Fruit fly (Drosophila melanogaster) whole organism, prepupa: ENCODE data around the gene opm.

ENCODE experiments used
- CG10631 ChIP-seq: fragments of 200-800 bp; sonication (Bioruptor generic); optimal IDR thresholded peaks from 2 replicates; lab custom pipeline; 2016; ENCODE audit warnings: missing biosample characterization, missing genetic modification characterization
- CG10669 ChIP-seq: fragments of 200-800 bp; sonication (Bioruptor generic); optimal IDR thresholded peaks from 3 replicates; lab custom pipeline; 2018; ENCODE audit warnings: missing biosample characterization, mild to moderate bottlenecking, missing genetic modification characterization, moderate library complexity
- CG11294 ChIP-seq: fragments of 200-800 bp; sonication (Bioruptor generic); IDR thresholded peaks from 2 replicates; pipeline ENCODE4 v1.3.6; 2022; ENCODE audit warnings: missing biosample characterization, missing genetic modification characterization
- CG11762 ChIP-seq: fragments of 200-800 bp; sonication (Bioruptor generic); optimal IDR thresholded peaks from 3 replicates; lab custom pipeline; 2016; ENCODE audit warnings: missing biosample characterization, missing genetic modification characterization; ENCODE audit not compliant: insufficient read depth
- CG11902 ChIP-seq: fragments of 200-800 bp; sonication (Bioruptor generic); optimal IDR thresholded peaks from 3 replicates; lab custom pipeline; 2016; ENCODE audit warnings: missing biosample characterization, missing genetic modification characterization
- CG15336 ChIP-seq: fragments of 200-800 bp; sonication (Bioruptor generic); IDR thresholded peaks from 2 replicates; pipeline ENCODE4 v1.3.6; 2022; ENCODE audit warnings: missing biosample characterization, missing genetic modification characterization
- CG31627 ChIP-seq: fragments of 200-800 bp; sonication (Bioruptor generic); optimal IDR thresholded peaks from 3 replicates; lab custom pipeline; 2016; ENCODE audit warnings: missing biosample characterization, missing genetic modification characterization
- CG32006 ChIP-seq: fragments of 200-800 bp; sonication (Bioruptor generic); optimal IDR thresholded peaks from 3 replicates; lab custom pipeline; 2017; ENCODE audit warnings: missing biosample characterization, mild to moderate bottlenecking, missing genetic modification characterization
- CG34406 ChIP-seq: fragments of 200-800 bp; sonication (Bioruptor generic); optimal IDR thresholded peaks from 3 replicates; lab custom pipeline; 2016; ENCODE audit warnings: missing biosample characterization, missing genetic modification characterization
- CG4318 ChIP-seq: fragments of 200-800 bp; sonication (Bioruptor generic); optimal IDR thresholded peaks from 3 replicates; lab custom pipeline; 2017; ENCODE audit warnings: missing biosample characterization, mild to moderate bottlenecking, missing genetic modification characterization
- CG6163 ChIP-seq: fragments of 200-800 bp; sonication (Bioruptor generic); IDR thresholded peaks from 3 replicates; pipeline ENCODE4 v1.3.6; 2022; ENCODE audit warnings: missing biosample characterization, missing genetic modification characterization
- CG6276 ChIP-seq: fragments of 200-800 bp; sonication (Bioruptor generic); optimal IDR thresholded peaks from 2 replicates; lab custom pipeline; 2017; ENCODE audit warnings: missing biosample characterization, mild to moderate bottlenecking, missing genetic modification characterization
- CG6792 ChIP-seq: fragments of 200-800 bp; sonication (Bioruptor generic); optimal IDR thresholded peaks from 3 replicates; lab custom pipeline; 2016; ENCODE audit warnings: missing biosample characterization, missing genetic modification characterization
- CG6808 ChIP-seq: fragments of 200-800 bp; sonication (Bioruptor generic); optimal IDR thresholded peaks from 3 replicates; lab custom pipeline; 2017; ENCODE audit warnings: missing biosample characterization, missing genetic modification characterization, mild to moderate bottlenecking, moderate library complexity, missing genetic modification reagents
- CG6854 ChIP-seq: fragments of 200-800 bp; sonication (Bioruptor generic); optimal IDR thresholded peaks from 2 replicates; lab custom pipeline; 2017; ENCODE audit warnings: missing biosample characterization, mild to moderate bottlenecking, missing genetic modification characterization
- CG7368 ChIP-seq: fragments of 200-800 bp; sonication (Bioruptor generic); optimal IDR thresholded peaks from 3 replicates; lab custom pipeline; 2016; ENCODE audit warnings: missing biosample characterization, missing genetic modification characterization
- CG8119 ChIP-seq: fragments of 200-800 bp; sonication (Bioruptor generic); IDR thresholded peaks from 3 replicates; pipeline ENCODE4 v1.3.6; 2022; ENCODE audit warnings: missing biosample characterization, missing genetic modification characterization
- CG8319 ChIP-seq: fragments of 200-800 bp; sonication (Bioruptor generic); optimal IDR thresholded peaks from 3 replicates; lab custom pipeline; 2016; ENCODE audit warnings: missing biosample characterization, missing genetic modification characterization
- CG9139 ChIP-seq: fragments of 200-800 bp; sonication (Bioruptor generic); optimal IDR thresholded peaks from 3 replicates; lab custom pipeline; 2017; ENCODE audit warnings: missing biosample characterization, mild to moderate bottlenecking, missing genetic modification characterization
- Eip78C ChIP-seq: fragments of 200-800 bp; sonication (Bioruptor generic); peaks from one replicate; lab custom pipeline; 2016; ENCODE audit warnings: missing biosample characterization, missing genetic modification characterization
- Eip93F ChIP-seq: fragments of 200-800 bp; sonication (Bioruptor generic); optimal IDR thresholded peaks from 2 replicates; lab custom pipeline; 2016; ENCODE audit warnings: missing biosample characterization, mild to moderate bottlenecking, missing genetic modification characterization
- Ets21C ChIP-seq: fragments of 200-800 bp; sonication (Bioruptor generic); optimal IDR thresholded peaks from 3 replicates; lab custom pipeline; 2016; ENCODE audit warnings: missing biosample characterization, missing genetic modification characterization
- Ets96B ChIP-seq: fragments of 200-800 bp; optimal IDR thresholded peaks from 2 replicates; lab custom pipeline; 2019; ENCODE audit warnings: missing biosample characterization, mild to moderate bottlenecking, missing genetic modification characterization, moderate library complexity
- Gug ChIP-seq: fragments of 200-800 bp; sonication (Bioruptor generic); IDR thresholded peaks from 2 replicates; pipeline ENCODE4 v1.3.6; 2022; ENCODE audit warnings: missing biosample characterization, missing genetic modification characterization
- Hr38 ChIP-seq: sonication (Bioruptor generic); optimal IDR thresholded peaks from 2 replicates; lab custom pipeline; 2016; ENCODE audit warnings: missing biosample characterization, missing genetic modification characterization
- Hr4 ChIP-seq: fragments of 200-800 bp; sonication (Bioruptor generic); optimal IDR thresholded peaks from 3 replicates; lab custom pipeline; 2016; ENCODE audit warnings: missing biosample characterization, missing genetic modification characterization
- Lpt ChIP-seq: fragments of 200-800 bp; sonication (Bioruptor generic); optimal IDR thresholded peaks from 3 replicates; lab custom pipeline; 2016; ENCODE audit warnings: missing biosample characterization, missing genetic modification characterization
- Met ChIP-seq: fragments of 200-800 bp; sonication (Bioruptor generic); optimal IDR thresholded peaks from 3 replicates; lab custom pipeline; 2016; ENCODE audit warnings: missing biosample characterization, missing genetic modification characterization
- OdsH ChIP-seq: fragments of 200-800 bp; sonication (Bioruptor generic); optimal IDR thresholded peaks from 3 replicates; lab custom pipeline; 2016; ENCODE audit warnings: missing biosample characterization, missing genetic modification characterization
- Smox ChIP-seq: fragments of 200-800 bp; sonication (Bioruptor generic); optimal IDR thresholded peaks from 3 replicates; lab custom pipeline; 2016; ENCODE audit warnings: missing biosample characterization, missing genetic modification characterization
- Sox102F ChIP-seq: fragments of 200-800 bp; sonication (Bioruptor generic); optimal IDR thresholded peaks from 2 replicates; lab custom pipeline; 2016; ENCODE audit warnings: missing biosample characterization, mild to moderate bottlenecking, missing genetic modification characterization
- Sox14 ChIP-seq: fragments of 200-800 bp; sonication (Bioruptor generic); optimal IDR thresholded peaks from 3 replicates; lab custom pipeline; 2016; ENCODE audit warnings: missing biosample characterization, missing genetic modification characterization
- Sox15 ChIP-seq: fragments of 200-800 bp; sonication (Bioruptor generic); optimal IDR thresholded peaks from 3 replicates; lab custom pipeline; 2016; ENCODE audit warnings: missing biosample characterization, missing genetic modification characterization
- achi ChIP-seq: fragments of 200-800 bp; sonication (Bioruptor generic); optimal IDR thresholded peaks from 3 replicates; lab custom pipeline; 2016; ENCODE audit warnings: missing biosample characterization, missing genetic modification characterization
- cyc ChIP-seq: fragments of 200-800 bp; sonication (Bioruptor generic); optimal IDR thresholded peaks from 3 replicates; lab custom pipeline; 2016; ENCODE audit warnings: missing biosample characterization, missing genetic modification characterization
- dac ChIP-seq: fragments of 200-800 bp; sonication (Bioruptor generic); optimal IDR thresholded peaks from 2 replicates; lab custom pipeline; 2017; ENCODE audit warnings: missing biosample characterization, mild to moderate bottlenecking, missing genetic modification characterization
- dsx ChIP-seq: fragments of 200-800 bp; optimal IDR thresholded peaks from 3 replicates; lab custom pipeline; 2019; ENCODE audit warnings: missing biosample characterization, mild to moderate bottlenecking, missing genetic modification characterization, moderate library complexity; ENCODE audit not compliant: poor library complexity, severe bottlenecking
- fd59A ChIP-seq: fragments of 200-800 bp; sonication (Bioruptor generic); optimal IDR thresholded peaks from 2 replicates; lab custom pipeline; 2017; ENCODE audit warnings: missing biosample characterization, mild to moderate bottlenecking, missing genetic modification characterization, missing genetic modification reagents
- fd85E ChIP-seq: fragments of 200-800 bp; sonication (Bioruptor generic); optimal IDR thresholded peaks from 3 replicates; lab custom pipeline; 2016; ENCODE audit warnings: missing biosample characterization, missing genetic modification characterization
- fkh ChIP-seq: fragments of 200-800 bp; sonication (Bioruptor generic); optimal IDR thresholded peaks from 3 replicates; lab custom pipeline; 2017; ENCODE audit warnings: missing biosample characterization, mild to moderate bottlenecking, missing genetic modification characterization, moderate library complexity
- lz ChIP-seq: fragments of 200-800 bp; sonication (Bioruptor generic); optimal IDR thresholded peaks from 3 replicates; lab custom pipeline; 2016; ENCODE audit warnings: missing biosample characterization, missing genetic modification characterization
- net ChIP-seq: fragments of 200-800 bp; sonication (Bioruptor generic); optimal IDR thresholded peaks from 3 replicates; lab custom pipeline; 2016; ENCODE audit warnings: missing biosample characterization, missing genetic modification characterization
- spab ChIP-seq: fragments of 200-800 bp; sonication (Bioruptor generic); optimal IDR thresholded peaks from 2 replicates; lab custom pipeline; 2017; ENCODE audit warnings: missing biosample characterization, mild to moderate bottlenecking, missing genetic modification characterization, missing genetic modification reagents
- svp ChIP-seq: fragments of 200-800 bp; sonication (Bioruptor generic); peaks from one replicate; lab custom pipeline; 2016; ENCODE audit warnings: missing biosample characterization, missing genetic modification characterization
- topi ChIP-seq: fragments of 200-800 bp; sonication (Bioruptor generic); optimal IDR thresholded peaks from 3 replicates; lab custom pipeline; 2016; ENCODE audit warnings: missing biosample characterization, missing genetic modification characterization
- vri ChIP-seq: fragments of 200-800 bp; sonication (Bioruptor generic); optimal IDR thresholded peaks from 3 replicates; lab custom pipeline; 2016; ENCODE audit warnings: missing biosample characterization, mild to moderate bottlenecking, missing genetic modification characterization

The opm gene

DNA sequence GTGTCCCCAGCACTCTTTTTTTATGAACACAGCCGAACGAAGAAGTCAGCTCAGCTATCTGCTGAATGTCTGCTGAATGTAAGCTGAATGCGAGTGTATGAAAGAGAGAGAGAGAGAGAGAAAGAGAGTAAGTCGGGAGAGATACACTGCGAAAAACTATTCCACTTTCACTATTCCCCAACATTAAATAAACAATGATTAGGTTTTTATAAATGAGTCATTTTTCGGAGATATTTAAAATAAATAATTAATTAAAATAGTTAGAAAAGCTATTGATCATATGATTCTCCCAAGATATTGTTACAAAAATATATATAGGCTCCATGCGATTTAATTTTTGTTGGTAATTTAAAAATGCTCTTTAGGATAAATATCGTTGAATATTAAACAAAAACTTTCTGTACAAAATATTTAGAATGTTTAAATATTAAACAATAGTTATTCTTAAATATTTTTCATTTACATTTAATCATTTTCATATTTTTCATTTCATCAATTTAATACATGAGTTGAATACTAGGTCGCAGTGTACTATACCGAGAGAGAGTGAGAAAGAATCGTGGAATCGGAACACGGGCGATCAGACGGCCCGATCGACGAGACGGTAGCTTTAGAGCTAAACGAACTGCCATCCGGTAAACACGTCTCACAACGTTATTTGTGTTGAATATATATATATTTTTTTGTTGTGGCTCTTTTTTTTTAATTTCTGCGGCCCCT is 42.2 kb downstream of the opm start, which contains the start of gene be (continued):
- peak; percentile 47 for TF ChIP-seq Sox102F (GFP tag; lab: Kevin White, UChicago)
- TF ChIP-seq CG8119 (GFP tag; lab: Robert Waterston, UW), result peak; percentile 64; the same call in 2 of the 3 replicates

DNA sequence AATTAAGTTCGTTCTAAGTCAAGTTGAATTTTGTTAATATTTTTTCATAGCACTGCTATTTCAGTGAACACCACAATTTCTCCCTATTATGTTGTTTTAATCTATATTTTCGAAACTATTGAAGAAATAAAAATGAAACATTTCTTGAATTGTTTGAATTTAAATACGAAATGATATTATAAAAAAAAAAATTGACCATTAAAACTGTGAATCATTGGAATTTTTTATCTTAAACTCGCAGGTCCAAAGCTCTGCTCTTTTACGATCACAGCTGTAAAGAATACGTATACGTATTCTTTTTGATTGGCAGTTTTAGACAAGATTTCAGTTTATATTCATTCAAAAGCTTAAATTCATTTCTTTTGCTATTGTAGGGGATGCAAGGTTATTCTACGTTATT is 42.8 kb downstream of the opm start:
- TF ChIP-seq CG32006 (GFP tag; lab: Kevin White, UChicago) (no peak), CG15336 (GFP tag; lab: Robert Waterston, UW) (no peak), achi (GFP tag; lab: Kevin White, UChicago) (no peak), dsx (GFP tag; lab: Kevin White, UChicago) (no peak), Eip78C (GFP tag; lab: Kevin White, UChicago) (peak; percentile 55), svp (peak; percentile 54), CG34406 (GFP tag; lab: Kevin White, UChicago) (no peak), fd59A (GFP tag; lab: Kevin White, UChicago) (no peak)

DNA sequence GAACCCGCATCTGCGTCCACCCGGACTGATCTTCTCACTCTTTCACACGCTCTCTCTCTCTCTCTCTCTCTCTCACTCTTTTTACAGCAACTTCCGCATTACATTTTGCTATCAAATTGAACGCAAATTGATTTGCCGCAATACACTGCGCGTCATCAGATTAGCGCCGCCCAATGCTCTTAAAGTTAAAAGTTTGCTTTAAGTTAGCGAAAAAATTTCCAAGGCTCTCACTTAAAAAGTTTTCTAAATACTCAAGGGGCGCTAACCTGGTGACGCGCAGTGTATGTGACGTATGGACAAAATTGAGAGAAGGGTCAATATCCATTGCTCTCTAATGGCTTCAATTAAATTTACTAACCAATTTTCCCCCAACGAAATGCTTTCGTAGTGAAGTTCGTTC is 44.0 kb downstream of the opm start:
- TF ChIP-seq CG8319 (GFP tag; lab: Kevin White, UChicago) (peak; percentile 46), CG10669 (GFP tag; lab: Kevin White, UChicago) (peak; percentile 70), CG7368 (peak; percentile 65), CG32006 (GFP tag; lab: Kevin White, UChicago) (peak; percentile 69), fd85E (GFP tag; lab: Kevin White, UChicago) (no peak), Ets96B (tag; lab: Kevin White, UChicago) (peak; percentile 48), CG6276 (GFP tag; lab: Kevin White, UChicago) (peak; percentile 55), lz (GFP tag; lab: Kevin White, UChicago) (peak; percentile 74), Sox15 (GFP tag; lab: Kevin White, UChicago) (peak; percentile 22), Sox102F (GFP tag; lab: Kevin White, UChicago) (peak; percentile 73), Hr38 (GFP tag; lab: Kevin White, UChicago) (no peak), CG8119 (GFP tag; lab: Robert Waterston, UW) (peak; percentile 74), CG11902 (peak; percentile 44), Ets21C (GFP tag; lab: Kevin White, UChicago) (peak; percentile 55), topi (GFP tag; lab: Kevin White, UChicago) (peak; percentile 77), Lpt (GFP tag; lab: Kevin White, UChicago) (peak; percentile 57), Met (GFP tag; lab: Kevin White, UChicago) (peak; percentile 80), CG4318 (peak; percentile 26), CG31627 (GFP tag; lab: Kevin White, UChicago) (peak; percentile 79), Hr4 (GFP tag; lab: Kevin White, UChicago) (peak; percentile 76), CG6854 (GFP tag; lab: Kevin White, UChicago) (peak; percentile 21), Eip93F (GFP tag; lab: Kevin White, UChicago) (peak; percentile 53), cyc (GFP tag; lab: Kevin White, UChicago) (peak; percentile 75), achi (GFP tag; lab: Kevin White, UChicago) (peak; percentile 70), CG6808 (peak; percentile 40), Eip78C (GFP tag; lab: Kevin White, UChicago) (peak; percentile 90), CG9139 (GFP tag; lab: Kevin White, UChicago) (no peak), Smox (GFP tag; lab: Kevin White, UChicago) (peak; percentile 69), Sox14 (GFP tag; lab: Kevin White, UChicago) (peak; percentile 66), vri (peak; percentile 40), Gug (GFP tag; lab: Robert Waterston, UW) (no peak; the same call in 1 of the 2 replicates), OdsH (peak; percentile 71), fkh (GFP tag; lab: Kevin White, UChicago) (peak; percentile 39), CG11762 (GFP tag; lab: Kevin White, UChicago) (peak; percentile 41), CG11294 (GFP tag; lab: Robert Waterston, UW) (no peak), CG34406 (GFP tag; lab: Kevin White, UChicago) (peak; percentile 63), net (peak; percentile 63), spab (peak; percentile 31), dac (peak; percentile 29), CG6163 (GFP tag; lab: Robert Waterston, UW) (peak; percentile 83), CG6792 (GFP tag; lab: Kevin White, UChicago) (peak; percentile 69), CG10631 (peak; percentile 60)
